Fruit fly (Drosophila melanogaster): ENCODE data around the gene CG33285.

DNA sequence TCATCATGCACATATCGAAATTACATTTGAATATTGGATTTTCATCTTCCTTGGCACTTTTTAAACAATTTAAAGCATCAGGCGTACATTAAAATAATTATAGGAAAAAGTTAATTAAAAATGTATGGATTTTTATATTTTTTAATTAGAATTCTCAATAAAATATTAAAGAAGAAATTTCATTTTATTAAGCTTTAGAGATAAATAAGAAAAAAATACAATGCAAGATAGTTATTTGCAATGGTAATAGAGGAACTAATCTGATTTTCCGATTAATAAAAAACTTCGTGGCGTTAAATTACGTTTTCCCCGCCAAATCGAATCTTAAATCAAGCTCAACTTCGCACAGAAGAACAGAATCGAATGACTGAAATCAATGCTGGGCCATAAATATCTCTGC, 32.6 kb upstream of the CG33285 start, which contains the start of gene CG43938:
- TF ChIP-seq CG8478 (optimal IDR thresholded peaks at IDR 0.05) (no peak), psq (optimal IDR thresholded peaks at IDR 0.05) (no peak)
